Fruit fly (Drosophila melanogaster): ENCODE measurements around the gene CG11403.

The CG11403 gene

DNA sequence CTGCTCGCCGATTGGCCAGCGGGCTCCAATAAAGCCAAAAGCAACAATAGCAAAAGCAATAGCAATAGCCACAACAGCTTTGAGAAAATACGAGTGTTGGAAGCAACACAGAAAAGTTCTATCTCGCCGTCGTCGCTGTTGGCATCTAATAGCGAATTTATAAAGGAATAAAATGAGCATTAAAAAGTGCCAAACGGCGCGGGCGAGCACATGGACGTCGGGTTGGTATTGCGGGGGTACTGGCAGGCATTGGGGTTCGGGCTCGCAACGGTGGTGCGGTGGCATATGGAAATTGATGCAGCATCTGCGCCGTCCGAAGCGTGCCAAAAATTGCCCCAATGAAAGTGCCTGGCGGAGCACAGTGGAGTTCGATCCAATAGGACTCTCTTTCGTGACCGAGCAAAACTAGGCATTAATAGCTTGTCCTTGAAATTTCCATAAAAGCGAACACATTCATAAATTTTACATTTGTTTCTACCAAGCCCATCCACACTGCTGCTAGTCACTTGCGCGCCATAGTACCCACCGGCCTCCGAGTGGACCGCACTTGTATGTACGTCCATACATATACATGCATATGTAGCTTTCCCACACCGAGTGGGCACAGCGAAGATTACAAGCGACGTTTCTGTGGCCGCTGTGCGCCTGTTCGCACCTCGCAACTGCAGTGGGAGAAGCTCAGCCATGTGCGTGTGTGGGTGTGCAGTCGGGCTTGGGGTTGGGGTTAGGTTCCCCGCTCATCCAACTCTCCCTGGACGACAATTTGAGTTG, 37.3 kb upstream of the CG11403 start (continued):
- no peak for TF ChIP-seq hkb (optimal IDR thresholded peaks at IDR 0.05)
- TF ChIP-seq hkb (GFP tag; IDR thresholded peaks at IDR 0.05), result peak; percentile 97
- TF ChIP-seq CG6765 (GFP tag; optimal IDR thresholded peaks at IDR 0.05), result peak; percentile 90
- TF ChIP-seq CG15011 (GFP tag; optimal IDR thresholded peaks at IDR 0.05), result peak; percentile 90
- TF ChIP-seq sob (GFP tag; IDR thresholded peaks at IDR 0.05), result peak; percentile 91
- TF ChIP-seq mld (GFP tag; IDR thresholded peaks at IDR 0.05; ENCODE audit: partially characterized antibody), result no peak
- peak; percentile 97 for TF ChIP-seq CG12769 (tag; optimal IDR thresholded peaks at IDR 0.05)
- peak; percentile 83 for TF ChIP-seq Hr3 (GFP tag; optimal IDR thresholded peaks at IDR 0.05)
- TF ChIP-seq salm (tag; optimal IDR thresholded peaks at IDR 0.05), result peak; percentile 84
- peak; percentile 80 for TF ChIP-seq CG18476 (GFP tag; optimal IDR thresholded peaks at IDR 0.05)
- peak; percentile 71 for TF ChIP-seq Atf-2 (GFP tag; optimal IDR thresholded peaks at IDR 0.05)
- TF ChIP-seq br (optimal IDR thresholded peaks at IDR 0.05), result no peak
- peak; percentile 89 for TF ChIP-seq ems (GFP tag; optimal IDR thresholded peaks at IDR 0.05)
- TF ChIP-seq cg (GFP tag; optimal IDR thresholded peaks at IDR 0.05), result peak; percentile 67
- peak; percentile 69 for TF ChIP-seq CG7987 (GFP tag; optimal IDR thresholded peaks at IDR 0.05)
- TF ChIP-seq H15 (GFP tag; IDR thresholded peaks at IDR 0.05), result peak; percentile 93
- TF ChIP-seq cato (GFP tag; optimal IDR thresholded peaks at IDR 0.05; ENCODE audit: borderline replicate concordance), result peak; percentile 77
- peak; percentile 89 for TF ChIP-seq CG13296 (GFP tag; optimal IDR thresholded peaks at IDR 0.05)
- peak; percentile 82 for TF ChIP-seq sens-2 (GFP tag; IDR thresholded peaks at IDR 0.05)
- TF ChIP-seq H2.0 (GFP tag; IDR thresholded peaks at IDR 0.05), result peak; percentile 94
- peak; percentile 69 for TF ChIP-seq CG10267 (tag; optimal IDR thresholded peaks at IDR 0.05)
- TF ChIP-seq lilli (GFP tag; optimal IDR thresholded peaks at IDR 0.05), result peak; percentile 91
- TF ChIP-seq CG17359 (tag; optimal IDR thresholded peaks at IDR 0.05), result peak; percentile 92
- TF ChIP-seq CG43689 (GFP tag; IDR thresholded peaks at IDR 0.05), result peak; percentile 90
- peak; percentile 87 for TF ChIP-seq odd (GFP tag; optimal IDR thresholded peaks at IDR 0.05)
- peak; percentile 79 for TF ChIP-seq CG18011 (GFP tag; optimal IDR thresholded peaks at IDR 0.05)
- TF ChIP-seq Nf-YC (tag; optimal IDR thresholded peaks at IDR 0.05), result no peak
- TF ChIP-seq croc (GFP tag; conservative IDR thresholded peaks at IDR 0.05), result peak; percentile 83
- TF ChIP-seq Dp (GFP tag; optimal IDR thresholded peaks at IDR 0.05), result no peak
- TF ChIP-seq slp2 (GFP tag; optimal IDR thresholded peaks at IDR 0.05), result peak; percentile 88
- peak; percentile 76 for TF ChIP-seq CkIIα-i1 (GFP tag; IDR thresholded peaks at IDR 0.05)
- no peak for TF ChIP-seq HLHmδ (GFP tag; optimal IDR thresholded peaks at IDR 0.05)
- TF ChIP-seq gsb-n (tag; optimal IDR thresholded peaks at IDR 0.05), result peak; percentile 47
- TF ChIP-seq inv (GFP tag; IDR thresholded peaks at IDR 0.05; ENCODE audit: partially characterized antibody), result no peak
- peak; percentile 75 for TF ChIP-seq CG10462 (GFP tag; optimal IDR thresholded peaks at IDR 0.05)
- peak; percentile 90 to 93 for TF ChIP-seq dpn (GFP tag; optimal IDR thresholded peaks at IDR 0.05)
- peak; percentile 82 for TF ChIP-seq kay (GFP tag; optimal IDR thresholded peaks at IDR 0.05)
- peak; percentile 84 for TF ChIP-seq repo (GFP tag; optimal IDR thresholded peaks at IDR 0.05)
- peak; percentile 86 for TF ChIP-seq toy (GFP tag; IDR thresholded peaks at IDR 0.05)
- peak; percentile 85 for TF ChIP-seq CG12391 (tag; optimal IDR thresholded peaks at IDR 0.05)
- TF ChIP-seq Hmr (GFP tag; optimal IDR thresholded peaks at IDR 0.05), result peak; percentile 95
- peak; percentile 32 for TF ChIP-seq twi (tag; optimal IDR thresholded peaks at IDR 0.05)
- TF ChIP-seq CG15601 (tag; optimal IDR thresholded peaks at IDR 0.05), result peak; percentile 52
- peak; percentile 92 for TF ChIP-seq NfI (GFP tag; optimal IDR thresholded peaks at IDR 0.05)
- peak; percentile 85 for TF ChIP-seq CG5953 (GFP tag; IDR thresholded peaks at IDR 0.05)
- peak; percentile 87 for TF ChIP-seq CG31441 (GFP tag; IDR thresholded peaks at IDR 0.05)
- TF ChIP-seq Gug (GFP tag; IDR thresholded peaks at IDR 0.05), result peak; percentile 94
- 0 out of 2 replicates have a peak, but pooled peaks have one; percentile 34 for TF ChIP-seq Dref (GFP tag; IDR thresholded peaks at IDR 0.05)
- TF ChIP-seq gcm (GFP tag; optimal IDR thresholded peaks at IDR 0.05), result peak; percentile 78
- TF ChIP-seq CG8089 (GFP tag; optimal IDR thresholded peaks at IDR 0.05), result peak; percentile 82
